Worm (Caenorhabditis elegans) whole organism, midembryonic: ENCODE measurements around the gene brd-1.

Source experiments
- T22C8.4 ChIP-seq: fragments of 200-800 bp; sonication (Bioruptor generic); IDR thresholded peaks from 2 replicates; pipeline ENCODE4 v1.3.6; 2022; ENCODE audit warnings: missing genetic modification characterization, missing compliant biosample characterization
- cog-1 ChIP-seq: sonication (generic microtip); optimal IDR thresholded peaks from 2 replicates; lab custom pipeline; 2016; ENCODE audit warnings: missing genetic modification characterization, missing compliant biosample characterization
- flt-1 ChIP-seq: fragments of 200-800 bp; sonication (Bioruptor generic); IDR thresholded peaks from 2 replicates; pipeline ENCODE4 v1.3.6; 2022; ENCODE audit warnings: missing genetic modification characterization, missing compliant biosample characterization
- klf-2 ChIP-seq: fragments of 200-800 bp; sonication (Bioruptor generic); conservative IDR thresholded peaks from 2 replicates; pipeline ENCODE4 v1.3.6; 2022; ENCODE audit warnings: missing genetic modification reagents, missing genetic modification characterization, missing compliant biosample characterization
- med-1 ChIP-seq: sonication (generic microtip); optimal IDR thresholded peaks from 2 replicates; lab custom pipeline; 2017; ENCODE audit warnings: missing genetic modification characterization, mild to moderate bottlenecking, missing compliant biosample characterization, antibody characterized with exemption, missing genetic modification reagents; ENCODE audit not compliant: insufficient read depth
- ref-1 ChIP-seq: fragments of 200-800 bp; sonication (Bioruptor generic); conservative IDR thresholded peaks from 2 replicates; pipeline ENCODE4 v1.3.6; 2022; ENCODE audit warnings: missing genetic modification reagents, missing genetic modification characterization, missing compliant biosample characterization
- tab-1 ChIP-seq: fragments of 200-800 bp; sonication (Bioruptor generic); IDR thresholded peaks from 2 replicates; pipeline ENCODE4 v1.3.6; 2022; ENCODE audit warnings: missing genetic modification characterization, missing compliant biosample characterization
- ztf-23 ChIP-seq: fragments of 200-800 bp; sonication (Bioruptor generic); IDR thresholded peaks from 2 replicates; pipeline ENCODE4 v1.3.6; 2022; ENCODE audit warnings: missing genetic modification reagents, missing genetic modification characterization, missing compliant biosample characterization
- ztf-29 ChIP-seq: fragments of 200-800 bp; sonication (Bioruptor generic); IDR thresholded peaks from 2 replicates; pipeline ENCODE4 v1.3.6; 2022; ENCODE audit warnings: missing genetic modification reagents, missing genetic modification characterization, missing compliant biosample characterization

The brd-1 gene

ce11 chrIII:6869268-6869667, 20.0 kb downstream of the brd-1 start, which contains the start of the genes cra-1 and kbp-1:
Gene cra-1, minus strand, starts transcription at chrIII:6869460.
Gene kbp-1, plus strand, starts transcription at chrIII:6869633.
- no peak for TF ChIP-seq ref-1
- no peak for TF ChIP-seq cog-1 (tag; lab: Kevin White, UChicago)
- no peak for TF ChIP-seq T22C8.4 (GFP tag; lab: Robert Waterston, UW)
- no peak for TF ChIP-seq ztf-29 (GFP tag; lab: Robert Waterston, UW)
- no peak for TF ChIP-seq ztf-23 (GFP tag; lab: Robert Waterston, UW)
- TF ChIP-seq klf-2 (GFP tag; lab: Robert Waterston, UW), result no peak
- no peak for TF ChIP-seq tab-1 (GFP tag; lab: Robert Waterston, UW)
- no peak for TF ChIP-seq med-1
- TF ChIP-seq flt-1, result no peak

ce11 chrIII:6863901-6864300, 25.4 kb downstream of the brd-1 start, which contains the start of gene sma-3:
Gene sma-3, minus strand, starts transcription at chrIII:6863968.
- TF ChIP-seq med-1, result no peak
- no peak for TF ChIP-seq ztf-29 (GFP tag; lab: Robert Waterston, UW)
- TF ChIP-seq flt-1, result no peak

ce11 chrIII:6859482-6859881, 29.8 kb downstream of the brd-1 start, which contains the start of gene clec-158:
Gene clec-158, minus strand, starts transcription at chrIII:6859582.
- no peak for TF ChIP-seq T22C8.4 (GFP tag; lab: Robert Waterston, UW)
- no peak for TF ChIP-seq ztf-23 (GFP tag; lab: Robert Waterston, UW)
- no peak for TF ChIP-seq flt-1
- TF ChIP-seq med-1, result no peak
- TF ChIP-seq ztf-29 (GFP tag; lab: Robert Waterston, UW), result no peak
- no peak for TF ChIP-seq ref-1
- no peak for TF ChIP-seq cog-1 (tag; lab: Kevin White, UChicago)
- TF ChIP-seq tab-1 (GFP tag; lab: Robert Waterston, UW), result no peak
- no peak for TF ChIP-seq klf-2 (GFP tag; lab: Robert Waterston, UW)

ce11 chrIII:6857390-6857848, 31.9 kb downstream of the brd-1 start:
- no peak for TF ChIP-seq ztf-23 (GFP tag; lab: Robert Waterston, UW)
- TF ChIP-seq ref-1, result no peak
- no peak for TF ChIP-seq med-1

- TF ChIP-seq ztf-23 (GFP tag; lab: Robert Waterston, UW) (no peak), cog-1 (tag; lab: Kevin White, UChicago) (no peak), med-1 (no peak), klf-2 (GFP tag; lab: Robert Waterston, UW) (no peak), tab-1 (GFP tag; lab: Robert Waterston, UW) (no peak), ztf-29 (GFP tag; lab: Robert Waterston, UW) (no peak), ref-1 (no peak), flt-1 (no peak), T22C8.4 (GFP tag; lab: Robert Waterston, UW) (no peak)
Observed at ce11 chrIII:6856709-6857108, 32.6 kb downstream of the brd-1 start, which contains the start of gene zak-1. Gene zak-1, minus strand, starts transcription at chrIII:6856809.

ce11 chrIII:6850255-6850654, 39.0 kb downstream of the brd-1 start, which contains the start of gene srv-1:
Gene srv-1, plus strand, starts transcription at chrIII:6850385.
- no peak for TF ChIP-seq ztf-29 (GFP tag; lab: Robert Waterston, UW)
- no peak for TF ChIP-seq cog-1 (tag; lab: Kevin White, UChicago)
- no peak for TF ChIP-seq med-1
- TF ChIP-seq klf-2 (GFP tag; lab: Robert Waterston, UW), result no peak
- TF ChIP-seq flt-1, result no peak
- TF ChIP-seq T22C8.4 (GFP tag; lab: Robert Waterston, UW), result no peak
- no peak for TF ChIP-seq tab-1 (GFP tag; lab: Robert Waterston, UW)
- TF ChIP-seq ztf-23 (GFP tag; lab: Robert Waterston, UW), result no peak
- TF ChIP-seq ref-1, result no peak

- no peak for TF ChIP-seq med-1
Observed at ce11 chrIII:6848654-6849204, 40.6 kb downstream of the brd-1 start, which contains the start of gene dhhc-5. Gene dhhc-5, minus strand, starts transcription at chrIII:6849059.

- TF ChIP-seq ref-1, result no peak
- TF ChIP-seq med-1, result no peak
- no peak for TF ChIP-seq flt-1
- no peak for TF ChIP-seq klf-2 (GFP tag; lab: Robert Waterston, UW)
- TF ChIP-seq cog-1 (tag; lab: Kevin White, UChicago), result no peak
- TF ChIP-seq ztf-29 (GFP tag; lab: Robert Waterston, UW), result no peak
- TF ChIP-seq ztf-23 (GFP tag; lab: Robert Waterston, UW), result no peak
- no peak for TF ChIP-seq tab-1 (GFP tag; lab: Robert Waterston, UW)
Observed at ce11 chrIII:6839091-6839490, 50.2 kb downstream of the brd-1 start.

ce11 chrIII:6837320-6837719, 52.0 kb downstream of the brd-1 start:
- no peak for TF ChIP-seq cog-1 (tag; lab: Kevin White, UChicago)
- no peak for TF ChIP-seq ref-1
- no peak for TF ChIP-seq flt-1
- no peak for TF ChIP-seq med-1
- TF ChIP-seq ztf-29 (GFP tag; lab: Robert Waterston, UW), result no peak
- TF ChIP-seq tab-1 (GFP tag; lab: Robert Waterston, UW), result no peak
- TF ChIP-seq ztf-23 (GFP tag; lab: Robert Waterston, UW), result no peak
- TF ChIP-seq klf-2 (GFP tag; lab: Robert Waterston, UW), result no peak
